Worm (Caenorhabditis elegans) whole organism, mixed stage, embryonic: ENCODE data around the gene cutl-4.

Experiments used
- M03D4.4 ChIP-seq: sonication (generic microtip); optimal IDR thresholded peaks from 2 replicates; lab custom pipeline; 2017; ENCODE audit warnings: mild to moderate bottlenecking, missing genetic modification characterization, missing compliant biosample characterization
- bed-3 ChIP-seq: fragments of 200-800 bp; sonication (Bioruptor generic); optimal IDR thresholded peaks from 3 replicates; lab custom pipeline; 2018; ENCODE audit warnings: mild to moderate bottlenecking, missing genetic modification characterization, moderate library complexity, missing compliant biosample characterization
- blmp-1 ChIP-seq: fragments of 150-350 bp; optimal IDR thresholded peaks from 2 replicates; lab custom pipeline; 2014; ENCODE audit warnings: missing biosample characterization, missing genetic modification characterization
- ceh-39 ChIP-seq: fragments of 150-350 bp; optimal IDR thresholded peaks from 2 replicates; lab custom pipeline; 2014; ENCODE audit warnings: missing biosample characterization, missing genetic modification characterization
- ceh-43 ChIP-seq: fragments of 200-800 bp; sonication (Bioruptor generic); optimal IDR thresholded peaks from 2 replicates; lab custom pipeline; 2018; ENCODE audit warnings: mild to moderate bottlenecking, missing genetic modification characterization, moderate library complexity, missing compliant biosample characterization
- ceh-83 ChIP-seq: fragments of 200-800 bp; sonication (Bioruptor generic); optimal IDR thresholded peaks from 2 replicates; lab custom pipeline; 2018; ENCODE audit warnings: mild to moderate bottlenecking, missing genetic modification characterization, missing compliant biosample characterization
- ces-1 ChIP-seq: fragments of 150-350 bp; optimal IDR thresholded peaks from 2 replicates; lab custom pipeline; 2014; ENCODE audit warnings: missing biosample characterization, missing genetic modification reagents, missing genetic modification characterization
- cnd-1 ChIP-seq: fragments of 200-800 bp; sonication (Bioruptor generic); optimal IDR thresholded peaks from 2 replicates; lab custom pipeline; 2018; ENCODE audit warnings: mild to moderate bottlenecking, missing genetic modification characterization, missing compliant biosample characterization
- drap-1 ChIP-seq: fragments of 200-800 bp; sonication (Bioruptor generic); optimal IDR thresholded peaks from 3 replicates; lab custom pipeline; 2018; ENCODE audit warnings: mild to moderate bottlenecking, missing genetic modification characterization, missing compliant biosample characterization
- elt-1 ChIP-seq: sonication (generic microtip); optimal IDR thresholded peaks from 2 replicates; lab custom pipeline; 2017; ENCODE audit warnings: missing genetic modification characterization, mild to moderate bottlenecking, missing compliant biosample characterization, antibody characterized with exemption, moderate library complexity, borderline replicate concordance; ENCODE audit not compliant: insufficient read depth
- elt-3 ChIP-seq: fragments of 150-350 bp; optimal IDR thresholded peaks from 2 replicates; lab custom pipeline; 2014; ENCODE audit warnings: missing biosample characterization, missing genetic modification characterization
- flh-1 ChIP-seq: fragments of 200-800 bp; sonication (Bioruptor generic); optimal IDR thresholded peaks from 2 replicates; lab custom pipeline; 2018; ENCODE audit warnings: mild to moderate bottlenecking, missing genetic modification characterization, moderate library complexity, missing compliant biosample characterization
- ham-2 ChIP-seq: fragments of 200-800 bp; sonication (Bioruptor generic); optimal IDR thresholded peaks from 2 replicates; lab custom pipeline; 2018; ENCODE audit warnings: mild to moderate bottlenecking, missing genetic modification characterization, missing compliant biosample characterization
- hlh-1 ChIP-seq: fragments of 150-350 bp; optimal IDR thresholded peaks from 2 replicates; lab custom pipeline; 2014; ENCODE audit warnings: missing biosample characterization, missing genetic modification reagents, missing genetic modification characterization
- lin-13 ChIP-seq: fragments of 150-350 bp; optimal IDR thresholded peaks from 2 replicates; lab custom pipeline; 2014; ENCODE audit warnings: missing biosample characterization, missing genetic modification characterization
- lin-32 ChIP-seq: fragments of 200-800 bp; sonication (Bioruptor generic); optimal IDR thresholded peaks from 2 replicates; lab custom pipeline; 2018; ENCODE audit warnings: mild to moderate bottlenecking, missing genetic modification characterization, missing compliant biosample characterization
- lsy-2 ChIP-seq: fragments of 150-350 bp; optimal IDR thresholded peaks from 2 replicates; lab custom pipeline; 2014; ENCODE audit warnings: missing biosample characterization, missing genetic modification characterization
- mab-5 ChIP-seq: fragments of 150-350 bp; optimal IDR thresholded peaks from 2 replicates; lab custom pipeline; 2014; ENCODE audit warnings: missing biosample characterization, missing genetic modification characterization
- mep-1 ChIP-seq: fragments of 150-350 bp; optimal IDR thresholded peaks from 2 replicates; lab custom pipeline; 2017; ENCODE audit warnings: missing biosample characterization, missing genetic modification reagents, missing genetic modification characterization, inconsistent platforms
- nhr-12 ChIP-seq: fragments of 150-350 bp; optimal IDR thresholded peaks from 2 replicates; lab custom pipeline; 2014; ENCODE audit warnings: missing biosample characterization, missing genetic modification characterization
- nhr-2 ChIP-seq: fragments of 150-350 bp; optimal IDR thresholded peaks from 2 replicates; lab custom pipeline; 2014; ENCODE audit warnings: missing biosample characterization, missing genetic modification characterization
- nhr-237 ChIP-seq: fragments of 150-350 bp; optimal IDR thresholded peaks from 2 replicates; lab custom pipeline; 2014; ENCODE audit warnings: missing biosample characterization, missing genetic modification characterization
- nhr-28 ChIP-seq: fragments of 150-350 bp; optimal IDR thresholded peaks from 2 replicates; lab custom pipeline; 2014; ENCODE audit warnings: missing biosample characterization, missing genetic modification characterization
- nhr-76 ChIP-seq: sonication (generic microtip); optimal IDR thresholded peaks from 2 replicates; lab custom pipeline; 2017; ENCODE audit warnings: missing biosample characterization, missing genetic modification characterization
- pha-4 ChIP-seq: fragments of 150-350 bp; optimal IDR thresholded peaks from 2 replicates; lab custom pipeline; 2018; ENCODE audit warnings: missing biosample characterization, missing genetic modification reagents, missing genetic modification characterization
- sem-2 ChIP-seq: fragments of 200-800 bp; sonication (Bioruptor generic); optimal IDR thresholded peaks from 2 replicates; lab custom pipeline; 2018; ENCODE audit warnings: mild to moderate bottlenecking, missing genetic modification characterization, missing compliant biosample characterization
- snpc-4 ChIP-seq: fragments of 150-350 bp; optimal IDR thresholded peaks from 2 replicates; lab custom pipeline; 2014; ENCODE audit warnings: missing biosample characterization, missing genetic modification characterization
- sptf-1 ChIP-seq: sonication (generic microtip); optimal IDR thresholded peaks from 2 replicates; lab custom pipeline; 2017; ENCODE audit warnings: mild to moderate bottlenecking, missing genetic modification characterization, moderate library complexity, missing compliant biosample characterization
- tbx-8 ChIP-seq: fragments of 200-800 bp; sonication (Bioruptor generic); optimal IDR thresholded peaks from 2 replicates; lab custom pipeline; 2018; ENCODE audit warnings: mild to moderate bottlenecking, missing genetic modification characterization, moderate library complexity, missing compliant biosample characterization
- unc-120 ChIP-seq: sonication (generic microtip); optimal IDR thresholded peaks from 2 replicates; lab custom pipeline; 2017; ENCODE audit warnings: missing genetic modification characterization, missing compliant biosample characterization; ENCODE audit not compliant: poor library complexity, severe bottlenecking
- unc-39 ChIP-seq: fragments of 150-350 bp; optimal IDR thresholded peaks from 2 replicates; lab custom pipeline; 2014; ENCODE audit warnings: missing biosample characterization, missing genetic modification characterization
- unc-62 ChIP-seq: fragments of 150-350 bp; optimal IDR thresholded peaks from 2 replicates; lab custom pipeline; 2014; ENCODE audit warnings: missing biosample characterization, missing genetic modification reagents, missing genetic modification characterization
- zip-8 ChIP-seq: fragments of 150-350 bp; optimal IDR thresholded peaks from 2 replicates; lab custom pipeline; 2014; ENCODE audit warnings: missing biosample characterization, missing genetic modification characterization
- ztf-11 ChIP-seq: fragments of 150-350 bp; optimal IDR thresholded peaks from 2 replicates; lab custom pipeline; 2014; ENCODE audit warnings: missing biosample characterization, missing genetic modification characterization

The cutl-4 gene

ce11 chrV:17777624-17778023, 37.9 kb upstream of the cutl-4 start, which contains the start of gene C47A10.12:
Gene C47A10.12, plus strand, starts transcription at chrV:17777924.
- no peak for TF ChIP-seq ham-2 (GFP tag; lab: Kevin White, UChicago)
- no peak for TF ChIP-seq snpc-4
- TF ChIP-seq ceh-43 (GFP tag; lab: Kevin White, UChicago) = no peak
- TF ChIP-seq ceh-39 (tag; lab: Kevin White, UChicago) = no peak
- TF ChIP-seq lsy-2 = no peak
- no peak for TF ChIP-seq nhr-28 (tag; lab: Kevin White, UChicago)
- no peak for TF ChIP-seq drap-1
- TF ChIP-seq ztf-11 (tag; lab: Kevin White, UChicago) = no peak
- no peak for TF ChIP-seq flh-1 (GFP tag; lab: Kevin White, UChicago)
- TF ChIP-seq nhr-237 = no peak
- TF ChIP-seq mab-5 = no peak
- no peak for TF ChIP-seq sptf-1
- no peak for TF ChIP-seq bed-3 (GFP tag; lab: Kevin White, UChicago)
- TF ChIP-seq ceh-83 = no peak
- no peak for TF ChIP-seq unc-39 (tag; lab: Kevin White, UChicago)
- TF ChIP-seq sem-2 = no peak
- TF ChIP-seq mep-1 (tag; lab: Kevin White, UChicago) = no peak
- no peak for TF ChIP-seq tbx-8 (GFP tag; lab: Kevin White, UChicago)
- no peak for TF ChIP-seq lin-32 (GFP tag; lab: Kevin White, UChicago)
- TF ChIP-seq, all 35 proteins: peak for 0

ce11 chrV:17777127-17777526, 37.4 kb upstream of the cutl-4 start, which contains the start of gene ddo-1:
Gene ddo-1, minus strand, starts transcription at chrV:17777227.
- TF ChIP-seq ceh-39 (tag; lab: Kevin White, UChicago) (no peak), hlh-1 (tag; lab: Kevin White, UChicago) (no peak), snpc-4 (no peak), elt-1 (tag; lab: Kevin White, UChicago) (no peak), ham-2 (GFP tag; lab: Kevin White, UChicago) (no peak), unc-120 (tag; lab: Kevin White, UChicago) (no peak), drap-1 (no peak), nhr-2 (tag; lab: Kevin White, UChicago) (no peak), cnd-1 (tag; lab: Kevin White, UChicago) (no peak), unc-62 (GFP tag; lab: Kevin White, UChicago) (no peak), flh-1 (GFP tag; lab: Kevin White, UChicago) (no peak), sptf-1 (no peak)

ce11 chrV:17773108-17773507, 33.4 kb upstream of the cutl-4 start, which contains the start of gene sre-21:
Gene sre-21, minus strand, starts transcription at chrV:17773208.
- TF ChIP-seq hlh-1 (tag; lab: Kevin White, UChicago) (no peak), nhr-12 (no peak), zip-8 (tag; lab: Kevin White, UChicago) (no peak), M03D4.4 (tag; lab: Kevin White, UChicago) (no peak), ham-2 (GFP tag; lab: Kevin White, UChicago) (no peak), elt-1 (tag; lab: Kevin White, UChicago) (no peak), ceh-83 (no peak), lin-13 (tag; lab: Kevin White, UChicago) (no peak), blmp-1 (tag; lab: Kevin White, UChicago) (no peak)

- TF ChIP-seq nhr-2 (tag; lab: Kevin White, UChicago) (no peak), elt-3 (tag; lab: Kevin White, UChicago) (no peak), nhr-28 (tag; lab: Kevin White, UChicago) (no peak), ztf-11 (tag; lab: Kevin White, UChicago) (no peak), ceh-39 (tag; lab: Kevin White, UChicago) (no peak), lsy-2 (no peak), unc-39 (tag; lab: Kevin White, UChicago) (no peak), nhr-76 (no peak), cnd-1 (tag; lab: Kevin White, UChicago) (no peak), drap-1 (no peak), ceh-43 (GFP tag; lab: Kevin White, UChicago) (no peak), nhr-237 (no peak)
Observed at ce11 chrV:17767768-17768167, 28.1 kb upstream of the cutl-4 start.

- TF ChIP-seq lin-32 (GFP tag; lab: Kevin White, UChicago) = no peak
- no peak for TF ChIP-seq unc-120 (tag; lab: Kevin White, UChicago)
- no peak for TF ChIP-seq lin-13 (tag; lab: Kevin White, UChicago)
- no peak for TF ChIP-seq cnd-1 (tag; lab: Kevin White, UChicago)
- TF ChIP-seq hlh-1 (tag; lab: Kevin White, UChicago) = no peak
- no peak for TF ChIP-seq nhr-237
- no peak for TF ChIP-seq ztf-11 (tag; lab: Kevin White, UChicago)
- TF ChIP-seq pha-4 (tag; lab: Kevin White, UChicago) = no peak
- no peak for TF ChIP-seq ces-1
- no peak for TF ChIP-seq nhr-12
- no peak for TF ChIP-seq sptf-1
- TF ChIP-seq M03D4.4 (tag; lab: Kevin White, UChicago) = no peak
- TF ChIP-seq mab-5 = no peak
- no peak for TF ChIP-seq drap-1
- TF ChIP-seq ceh-83 = no peak
- TF ChIP-seq ceh-43 (GFP tag; lab: Kevin White, UChicago) = no peak
- no peak for TF ChIP-seq blmp-1 (tag; lab: Kevin White, UChicago)
Observed at ce11 chrV:17767249-17767648, 27.5 kb upstream of the cutl-4 start, which contains the start of gene srh-284. Gene srh-284, plus strand, starts transcription at chrV:17767549.
